Worm (Caenorhabditis elegans) whole organism, midembryonic: ENCODE results near the gene F18E3.11.

Source experiments
- flt-1 ChIP-seq: fragments of 200-800 bp; sonication (Bioruptor generic); IDR thresholded peaks from 2 replicates; pipeline ENCODE4 v1.3.6; 2022; ENCODE audit warnings: missing genetic modification characterization, missing compliant biosample characterization
- klf-2 ChIP-seq: fragments of 200-800 bp; sonication (Bioruptor generic); conservative IDR thresholded peaks from 2 replicates; pipeline ENCODE4 v1.3.6; 2022; ENCODE audit warnings: missing genetic modification reagents, missing genetic modification characterization, missing compliant biosample characterization
- tab-1 ChIP-seq: fragments of 200-800 bp; sonication (Bioruptor generic); IDR thresholded peaks from 2 replicates; pipeline ENCODE4 v1.3.6; 2022; ENCODE audit warnings: missing genetic modification characterization, missing compliant biosample characterization
- ztf-23 ChIP-seq: fragments of 200-800 bp; sonication (Bioruptor generic); IDR thresholded peaks from 2 replicates; pipeline ENCODE4 v1.3.6; 2022; ENCODE audit warnings: missing genetic modification reagents, missing genetic modification characterization, missing compliant biosample characterization
- ztf-29 ChIP-seq: fragments of 200-800 bp; sonication (Bioruptor generic); IDR thresholded peaks from 2 replicates; pipeline ENCODE4 v1.3.6; 2022; ENCODE audit warnings: missing genetic modification reagents, missing genetic modification characterization, missing compliant biosample characterization

DNA sequence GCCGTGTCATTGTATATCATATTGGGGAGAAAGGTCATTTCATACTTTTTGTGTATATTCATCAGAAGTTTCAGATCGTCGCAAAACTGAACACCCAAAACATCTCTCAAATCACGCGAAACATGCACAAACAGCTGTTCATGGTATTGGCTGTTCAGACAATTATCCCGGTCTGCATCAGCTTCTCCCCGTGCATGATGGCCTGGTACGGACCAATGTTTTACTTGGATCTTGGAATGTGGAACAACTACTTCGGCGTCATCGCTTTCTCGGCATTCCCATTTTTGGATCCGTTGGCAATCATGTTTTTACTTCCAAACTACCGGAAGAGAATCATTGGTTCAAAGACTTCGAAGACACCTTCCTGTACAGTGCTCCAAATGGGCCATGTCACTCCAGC lies 9.8 kb upstream of the F18E3.11 start:
- no peak for TF ChIP-seq ztf-29 (GFP tag; lab: Robert Waterston, UW)
- no peak for TF ChIP-seq ztf-23 (GFP tag; lab: Robert Waterston, UW)
- no peak for TF ChIP-seq tab-1
- no peak for TF ChIP-seq flt-1 (GFP tag; lab: Robert Waterston, UW)
- no peak for TF ChIP-seq klf-2 (GFP tag; lab: Robert Waterston, UW)
